Fruit fly (Drosophila melanogaster) whole organism, embryonic: ENCODE results near the gene CG5235.

Experiments
- CG10366 ChIP-seq: fragments of 200-800 bp; sonication (Bioruptor generic); IDR thresholded peaks from 2 replicates; pipeline ENCODE4 v1.3.6; 2022; ENCODE audit warnings: missing biosample characterization, missing genetic modification characterization
- CG10462 ChIP-seq: fragments of 200-800 bp; sonication (Bioruptor generic); optimal IDR thresholded peaks from 2 replicates; lab custom pipeline; 2016; ENCODE audit warnings: missing biosample characterization, missing genetic modification characterization
- CG11695 ChIP-seq: fragments of 200-800 bp; sonication (Bioruptor generic); IDR thresholded peaks from 3 replicates; pipeline ENCODE4 v1.3.6; 2022; ENCODE audit warnings: missing biosample characterization, missing genetic modification characterization
- CG16815 ChIP-seq: fragments of 200-800 bp; sonication (Bioruptor generic); optimal IDR thresholded peaks from 3 replicates; lab custom pipeline; 2017; ENCODE audit warnings: missing biosample characterization, mild to moderate bottlenecking, missing genetic modification characterization
- CG16863 ChIP-seq: fragments of 200-800 bp; sonication (Bioruptor generic); optimal IDR thresholded peaks from 3 replicates; lab custom pipeline; 2016; ENCODE audit warnings: missing biosample characterization, missing genetic modification characterization
- CG17359 ChIP-seq: fragments of 200-800 bp; sonication (Bioruptor generic); optimal IDR thresholded peaks from 3 replicates; lab custom pipeline; 2018; ENCODE audit warnings: missing biosample characterization, mild to moderate bottlenecking, missing genetic modification characterization, moderate library complexity
- CG17361 ChIP-seq: fragments of 200-800 bp; sonication (Bioruptor generic); IDR thresholded peaks from 3 replicates; pipeline ENCODE4 v1.3.6; 2022; ENCODE audit warnings: missing biosample characterization, missing genetic modification characterization
- CG17912 ChIP-seq: fragments of 200-800 bp; sonication (Bioruptor generic); optimal IDR thresholded peaks from 2 replicates; lab custom pipeline; 2018; ENCODE audit warnings: missing biosample characterization, mild to moderate bottlenecking, missing genetic modification characterization
- CG18599 ChIP-seq: fragments of 200-800 bp; sonication (Bioruptor generic); optimal IDR thresholded peaks from 3 replicates; lab custom pipeline; 2017; ENCODE audit warnings: missing biosample characterization, missing genetic modification characterization, mild to moderate bottlenecking, moderate library complexity, missing genetic modification reagents
- CG18764 ChIP-seq: fragments of 200-800 bp; sonication (Bioruptor generic); optimal IDR thresholded peaks from 3 replicates; lab custom pipeline; 2016; ENCODE audit warnings: missing biosample characterization, missing genetic modification characterization
- CG30431 ChIP-seq: fragments of 200-800 bp; sonication (Bioruptor generic); optimal IDR thresholded peaks from 2 replicates; lab custom pipeline; 2017; ENCODE audit warnings: missing biosample characterization, missing genetic modification characterization
- CG31388 ChIP-seq: fragments of 200-800 bp; sonication (Bioruptor generic); optimal IDR thresholded peaks from 2 replicates; lab custom pipeline; 2016; ENCODE audit warnings: missing biosample characterization, missing genetic modification characterization
- CG33213 ChIP-seq: fragments of 200-800 bp; sonication (Bioruptor generic); optimal IDR thresholded peaks from 3 replicates; lab custom pipeline; 2016; ENCODE audit warnings: missing biosample characterization, missing genetic modification characterization
- CG34224 ChIP-seq: fragments of 200-800 bp; sonication (Bioruptor generic); IDR thresholded peaks from 3 replicates; pipeline ENCODE4 v1.3.6; 2022; ENCODE audit warnings: missing biosample characterization, missing genetic modification characterization; ENCODE audit not compliant: partially characterized antibody
- CG34376 ChIP-seq: fragments of 200-800 bp; sonication (Bioruptor generic); optimal IDR thresholded peaks from 2 replicates; lab custom pipeline; 2018; ENCODE audit warnings: missing biosample characterization, mild to moderate bottlenecking, missing genetic modification characterization
- CG4360 ChIP-seq: fragments of 200-800 bp; sonication (Bioruptor generic); IDR thresholded peaks from 2 replicates; pipeline ENCODE4 v1.3.6; 2022; ENCODE audit warnings: missing biosample characterization, missing genetic modification characterization
- CG8359 ChIP-seq: fragments of 200-800 bp; sonication (Bioruptor generic); optimal IDR thresholded peaks from 2 replicates; lab custom pipeline; 2017; ENCODE audit warnings: missing biosample characterization, mild to moderate bottlenecking, missing genetic modification characterization, borderline replicate concordance
- Dip2 ChIP-seq: fragments of 200-800 bp; sonication (Bioruptor generic); IDR thresholded peaks from 2 replicates; pipeline ENCODE4 v1.3.6; 2022; ENCODE audit warnings: missing biosample characterization, missing genetic modification characterization
- Eip74EF ChIP-seq, 2 experiments: fragments of 200-800 bp in 1 of 2; fragments of >200 bp in 1 of 2; sonication (Bioruptor generic) in 1 of 2; optimal IDR thresholded peaks; 2 replicates each; lab custom pipeline; 2017 to 2019; ENCODE audit warnings: missing biosample characterization in 2 of 2, missing genetic modification characterization in 2 of 2, mild to moderate bottlenecking in 1 of 2, moderate library complexity in 1 of 2
- Ets65A ChIP-seq: fragments of 200-800 bp; sonication (Bioruptor generic); peaks from one replicate; lab custom pipeline; 2016; ENCODE audit warnings: missing biosample characterization, missing genetic modification characterization
- HHEX ChIP-seq: fragments of 200-800 bp; sonication (Bioruptor generic); optimal IDR thresholded peaks from 3 replicates; lab custom pipeline; 2017; ENCODE audit warnings: missing biosample characterization, mild to moderate bottlenecking, missing genetic modification characterization, missing genetic modification reagents
- HLHmδ ChIP-seq: fragments of 200-800 bp; sonication (Bioruptor generic); optimal IDR thresholded peaks from 2 replicates; lab custom pipeline; 2018; ENCODE audit warnings: missing biosample characterization, mild to moderate bottlenecking, missing genetic modification characterization, moderate library complexity
- Hr3 ChIP-seq: fragments of 200-800 bp; sonication (Bioruptor generic); optimal IDR thresholded peaks from 3 replicates; lab custom pipeline; 2016; ENCODE audit warnings: missing biosample characterization, missing genetic modification characterization
- Hr78 ChIP-seq, 2 experiments: fragments of 200-800 bp in 1 of 2; fragments of >200 bp in 1 of 2; sonication (Bioruptor generic) in 1 of 2; optimal IDR thresholded peaks; 2 replicates each; lab custom pipeline; 2017 to 2019; ENCODE audit warnings: missing biosample characterization in 2 of 2, missing genetic modification characterization in 2 of 2, mild to moderate bottlenecking in 1 of 2, moderate library complexity in 1 of 2
- Kr ChIP-seq: fragments of 200-800 bp; sonication (Bioruptor generic); optimal IDR thresholded peaks from 2 replicates; lab custom pipeline; 2017; ENCODE audit warnings: missing biosample characterization, mild to moderate bottlenecking, missing genetic modification characterization
- Mad ChIP-seq: fragments of 200-800 bp; sonication (Bioruptor generic); optimal IDR thresholded peaks from 2 replicates; lab custom pipeline; 2016; ENCODE audit warnings: missing biosample characterization, missing genetic modification characterization
- NK7.1 ChIP-seq: fragments of 200-800 bp; sonication (Bioruptor generic); optimal IDR thresholded peaks from 3 replicates; lab custom pipeline; 2016; ENCODE audit warnings: missing biosample characterization, missing genetic modification characterization
- Stat92E ChIP-seq, 3 experiments: fragments of >200 bp in 2 of 3; fragments of 200-800 bp in 1 of 3; sonication (Bioruptor generic) in 1 of 3; optimal IDR thresholded peaks; 2 replicates each; lab custom pipeline; 2017 to 2019; ENCODE audit warnings: missing biosample characterization in 3 of 3, missing genetic modification characterization in 3 of 3, mild to moderate bottlenecking in 1 of 3, moderate library complexity in 1 of 3
- Taf1 ChIP-seq: fragments of 200-800 bp; sonication (Bioruptor generic); IDR thresholded peaks from 2 replicates; pipeline ENCODE4 v1.3.6; 2022; ENCODE audit warnings: missing biosample characterization, missing genetic modification characterization
- aop ChIP-seq: fragments of 200-800 bp; sonication (Bioruptor generic); IDR thresholded peaks from 2 replicates; pipeline ENCODE4 v1.3.6; 2022; ENCODE audit warnings: missing biosample characterization, missing genetic modification characterization
- ato ChIP-seq: fragments of 200-800 bp; sonication (Bioruptor generic); IDR thresholded peaks from 2 replicates; pipeline ENCODE4 v1.3.6; 2022; ENCODE audit warnings: missing biosample characterization, missing genetic modification characterization; ENCODE audit not compliant: partially characterized antibody
- crc ChIP-seq: fragments of 200-800 bp; sonication (Bioruptor generic); optimal IDR thresholded peaks from 2 replicates; lab custom pipeline; 2016; ENCODE audit warnings: missing biosample characterization, missing genetic modification characterization
- croc ChIP-seq: fragments of 200-800 bp; sonication (Bioruptor generic); conservative IDR thresholded peaks from 3 replicates; pipeline ENCODE4 v1.3.6; 2022; ENCODE audit warnings: missing biosample characterization, missing genetic modification characterization
- dm ChIP-seq: fragments of 200-800 bp; sonication (Bioruptor generic); optimal IDR thresholded peaks from 3 replicates; lab custom pipeline; 2016; ENCODE audit warnings: missing biosample characterization, missing genetic modification characterization
- dysf ChIP-seq: fragments of 200-800 bp; sonication (Bioruptor generic); IDR thresholded peaks from 3 replicates; pipeline ENCODE4 v1.3.6; 2022; ENCODE audit warnings: missing biosample characterization, missing genetic modification characterization
- en ChIP-seq: fragments of 200-800 bp; sonication (Bioruptor generic); optimal IDR thresholded peaks from 2 replicates; lab custom pipeline; 2016; ENCODE audit warnings: missing biosample characterization, missing genetic modification characterization
- esg ChIP-seq: fragments of 200-800 bp; sonication (Bioruptor generic); conservative IDR thresholded peaks from 2 replicates; pipeline ENCODE4 v1.3.6; 2022; ENCODE audit warnings: missing biosample characterization, missing genetic modification characterization
- gfzf ChIP-seq: fragments of 200-800 bp; sonication (Bioruptor generic); optimal IDR thresholded peaks from 2 replicates; lab custom pipeline; 2016; ENCODE audit warnings: missing biosample characterization, mild to moderate bottlenecking, missing genetic modification characterization, moderate library complexity
- gsb-n ChIP-seq: fragments of 200-800 bp; sonication (Bioruptor generic); optimal IDR thresholded peaks from 3 replicates; lab custom pipeline; 2018; ENCODE audit warnings: missing biosample characterization, mild to moderate bottlenecking, missing genetic modification characterization
- hkb ChIP-seq, 2 experiments: fragments of 200-800 bp in 1 of 2; fragments of >200 bp in 1 of 2; sonication (Bioruptor generic) in 1 of 2; IDR thresholded peaks in 1 of 2; optimal IDR thresholded peaks in 1 of 2; 2 replicates each; pipeline versions ENCODE4 v1.3.6 to Lab custom; 2017 to 2022; ENCODE audit warnings: missing biosample characterization in 1 of 2, missing genetic modification characterization in 1 of 2
- pfk ChIP-seq: fragments of 200-800 bp; sonication (Bioruptor generic); optimal IDR thresholded peaks from 2 replicates; lab custom pipeline; 2018; ENCODE audit warnings: missing biosample characterization, mild to moderate bottlenecking, missing genetic modification characterization, moderate library complexity
- row ChIP-seq: fragments of 200-800 bp; sonication (Bioruptor generic); IDR thresholded peaks from 3 replicates; pipeline ENCODE4 v1.3.6; 2022; ENCODE audit warnings: missing biosample characterization, missing genetic modification characterization
- scrt ChIP-seq: fragments of 200-800 bp; sonication (Bioruptor generic); optimal IDR thresholded peaks from 2 replicates; lab custom pipeline; 2018; ENCODE audit warnings: missing biosample characterization, mild to moderate bottlenecking, missing genetic modification characterization, moderate library complexity
- sna ChIP-seq: fragments of 200-800 bp; sonication (Bioruptor generic); IDR thresholded peaks from 2 replicates; pipeline ENCODE4 v1.3.6; 2022; ENCODE audit warnings: missing biosample characterization, missing genetic modification characterization; ENCODE audit not compliant: partially characterized antibody
- stc ChIP-seq: fragments of 200-800 bp; sonication (Bioruptor generic); IDR thresholded peaks from 2 replicates; pipeline ENCODE4 v1.3.6; 2022; ENCODE audit warnings: missing biosample characterization, missing genetic modification characterization
- wek ChIP-seq: fragments of 200-800 bp; sonication (Bioruptor generic); optimal IDR thresholded peaks from 3 replicates; lab custom pipeline; 2018; ENCODE audit warnings: missing biosample characterization, mild to moderate bottlenecking, missing genetic modification characterization, moderate library complexity
- yki ChIP-seq: fragments of >200 bp; optimal IDR thresholded peaks from 3 replicates; lab custom pipeline; 2018
- zen2 ChIP-seq: fragments of 200-800 bp; sonication (Bioruptor generic); IDR thresholded peaks from 3 replicates; pipeline ENCODE4 v1.3.6; 2022; ENCODE audit warnings: missing biosample characterization, missing genetic modification characterization; ENCODE audit not compliant: partially characterized antibody

The CG5235 gene

DNA sequence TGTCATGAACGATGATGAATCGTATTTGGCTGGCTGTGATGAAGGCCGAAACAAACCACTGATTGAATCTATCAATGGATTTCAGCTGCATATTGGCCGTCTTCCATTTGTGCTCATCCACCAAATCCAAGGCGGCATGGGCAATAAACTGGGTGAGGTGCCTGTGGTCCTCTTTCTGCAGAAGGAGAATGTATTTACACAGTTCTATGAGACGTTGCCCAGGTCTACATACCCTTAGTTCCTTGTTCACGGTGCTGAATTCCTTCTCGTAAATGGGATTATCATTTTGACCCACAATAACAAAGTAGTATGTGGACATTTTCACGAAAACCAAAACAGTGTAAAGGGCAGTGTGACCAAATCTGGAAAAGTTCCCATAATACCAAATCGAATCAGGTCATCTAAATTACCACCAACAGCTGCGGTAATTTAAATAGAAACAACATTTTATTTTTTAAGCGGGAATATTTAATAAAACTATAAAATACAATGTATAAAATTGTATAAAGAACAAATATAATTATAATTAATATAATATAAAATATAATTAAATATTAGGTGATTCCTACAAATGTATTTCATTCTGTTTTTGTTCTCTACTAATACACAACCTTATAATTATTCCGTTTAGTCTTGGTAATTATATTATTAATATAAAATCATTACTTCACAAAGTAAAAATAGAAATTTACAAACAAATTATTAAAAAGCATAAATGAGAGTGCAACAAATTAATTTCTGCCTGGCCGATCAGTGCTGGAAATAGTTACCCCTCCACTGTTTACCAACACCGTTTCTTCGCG lies 41.3 kb upstream of the CG5235 start, which contains the start of the genes Trs20 and elg1 (continued):
- TF ChIP-seq HLHmδ (GFP tag; lab: Kevin White, UChicago) (no peak), Hr3 (GFP tag; lab: Kevin White, UChicago) (peak; percentile 81), CG4360 (GFP tag; lab: Robert Waterston, UW) (no peak), CG11695 (GFP tag; lab: Robert Waterston, UW) (peak; percentile 56; the same call in 2 of the 3 replicates), CG8359 (GFP tag; lab: Kevin White, UChicago) (no peak), stc (GFP tag; lab: Robert Waterston, UW) (0 out of 2 replicates have a peak, but pooled peaks have one; percentile 24), Ets65A (peak; percentile 66), CG10462 (GFP tag; lab: Kevin White, UChicago) (no peak), esg (GFP tag; lab: Robert Waterston, UW) (no peak), Dip2 (no peak), ato (GFP tag; lab: Robert Waterston, UW) (no peak), Eip74EF (GFP tag; optimal IDR thresholded peaks at IDR 0.05; lab: Kevin White, UChicago) (no peak), CG17912 (GFP tag; lab: Kevin White, UChicago) (no peak), scrt (GFP tag; lab: Kevin White, UChicago) (no peak), row (GFP tag; lab: Robert Waterston, UW) (peak; percentile 75), aop (GFP tag; lab: Robert Waterston, UW) (no peak), Taf1 (no peak), CG34376 (GFP tag; lab: Kevin White, UChicago) (no peak), gsb-n (peak; percentile 85), dysf (GFP tag; lab: Robert Waterston, UW) (peak; percentile 45; the same call in 1 of the 3 replicates), hkb (optimal IDR thresholded peaks at IDR 0.05; lab: Kevin White, UChicago) (no peak), hkb (GFP tag; IDR thresholded peaks at IDR 0.05; lab: Robert Waterston, UW) (0 out of 2 replicates have a peak, but pooled peaks have one; percentile 25), CG33213 (GFP tag; lab: Kevin White, UChicago) (no peak), CG18599 (peak; percentile 46), Hr78 (GFP tag; optimal IDR thresholded peaks at IDR 0.05; lab: Kevin White, UChicago) (peak in 1 of 2 experiments; percentile 44), pfk (GFP tag; lab: Kevin White, UChicago) (no peak), CG17359 (tag; lab: Kevin White, UChicago) (peak; percentile 45), CG16863 (GFP tag; lab: Kevin White, UChicago) (no peak), zen2 (GFP tag; lab: Robert Waterston, UW) (no peak), wek (no peak), CG17361 (GFP tag; lab: Robert Waterston, UW) (peak; percentile 88; the same call in 2 of the 3 replicates), Mad (GFP tag; lab: Kevin White, UChicago) (no peak), CG30431 (GFP tag; lab: Kevin White, UChicago) (no peak), en (GFP tag; lab: Kevin White, UChicago) (no peak), Stat92E (GFP tag; optimal IDR thresholded peaks at IDR 0.05; lab: Kevin White, UChicago) (no peak), HHEX (GFP tag; lab: Kevin White, UChicago) (no peak), yki (lab: Kevin White, UChicago) (no peak), Kr (GFP tag; lab: Kevin White, UChicago) (no peak), CG16815 (GFP tag; lab: Kevin White, UChicago) (no peak), CG34224 (GFP tag; lab: Robert Waterston, UW) (no peak), CG10366 (GFP tag; lab: Robert Waterston, UW) (no peak; the same call in 1 of the 2 replicates), croc (GFP tag; lab: Robert Waterston, UW) (no peak), CG31388 (GFP tag; lab: Kevin White, UChicago) (no peak), sna (GFP tag; lab: Robert Waterston, UW) (no peak), NK7.1 (GFP tag; lab: Kevin White, UChicago) (no peak), gfzf (peak; percentile 73), CG18764 (no peak), crc (no peak), dm (no peak)
